Fruit fly (Drosophila melanogaster): ENCODE data around the gene hh.

DNA sequence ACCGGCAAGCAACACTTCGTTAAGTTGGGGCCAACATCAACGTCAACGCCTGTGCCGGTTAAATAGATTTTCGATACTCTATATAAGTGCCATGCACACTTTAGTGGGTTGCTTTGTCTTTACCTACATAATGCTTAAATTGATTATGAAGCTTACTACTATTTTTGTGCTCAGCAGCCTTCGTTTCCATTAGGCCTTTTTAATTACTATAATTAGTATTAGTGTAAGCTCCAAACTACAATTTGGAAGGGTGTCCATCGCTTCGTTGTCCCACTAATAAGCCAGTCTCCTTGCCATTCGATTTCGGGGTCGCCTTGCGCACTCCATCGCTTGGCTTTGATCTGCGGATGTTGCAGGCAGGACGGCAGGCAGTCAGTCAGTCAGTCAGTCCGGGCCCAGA is 5.9 kb upstream of the hh start:
- TF ChIP-seq h (optimal IDR thresholded peaks at IDR 0.05) = no peak
- no peak for TF ChIP-seq insv (optimal IDR thresholded peaks at IDR 0.05)

Data from Kc167 (cell line).